Fruit fly (Drosophila melanogaster) whole organism: ENCODE data around the gene Pcif1.

Experiments
- CG8478 ChIP-seq: fragments of >200 bp; optimal IDR thresholded peaks from 2 replicates; lab custom pipeline; 2018; ENCODE audit warnings: inconsistent platforms
- Dll ChIP-seq: fragments of >200 bp; optimal IDR thresholded peaks from 2 replicates; lab custom pipeline; 2017
- EcR ChIP-seq, 2 experiments: fragments of >200 bp; optimal IDR thresholded peaks; 2 replicates each; lab custom pipeline; 2017; ENCODE audit warnings: missing biosample characterization in 2 of 2, missing genetic modification characterization in 2 of 2, missing genetic modification reagents in 2 of 2
- pan ChIP-seq: fragments of >200 bp; optimal IDR thresholded peaks from 2 replicates; lab custom pipeline; 2017
- psq ChIP-seq: fragments of >200 bp; optimal IDR thresholded peaks from 2 replicates; lab custom pipeline; 2017
- usp ChIP-seq: fragments of >200 bp; optimal IDR thresholded peaks from 2 replicates; lab custom pipeline; 2017; ENCODE audit warnings: missing biosample characterization, missing genetic modification characterization, mixed read lengths

The Pcif1 gene

dm6 chr3L:20777496-20777895, 8.5 kb downstream of the Pcif1 start:
- TF ChIP-seq usp (GFP tag; lab: Kevin White, UChicago): no peak
- TF ChIP-seq Dll (lab: Kevin White, UChicago): no peak
- TF ChIP-seq EcR (GFP tag; optimal IDR thresholded peaks at IDR 0.05; lab: Kevin White, UChicago): no peak
- TF ChIP-seq psq: no peak
- TF ChIP-seq pan (lab: Kevin White, UChicago): no peak

- TF ChIP-seq psq (no peak), pan (lab: Kevin White, UChicago) (no peak)
These were observed 13.4 kb downstream of the Pcif1 start for dm6 chr3L:20772647-20773015.

- no peak for TF ChIP-seq psq
- no peak for TF ChIP-seq CG8478 (lab: Kevin White, UChicago)
- no peak for TF ChIP-seq Dll (lab: Kevin White, UChicago)
- no peak for TF ChIP-seq pan (lab: Kevin White, UChicago)
- no peak for TF ChIP-seq usp (GFP tag; lab: Kevin White, UChicago)
- TF ChIP-seq EcR (GFP tag; optimal IDR thresholded peaks at IDR 0.05; lab: Kevin White, UChicago): no peak
These were observed 13.9 kb downstream of the Pcif1 start for dm6 chr3L:20771891-20772646.

- TF ChIP-seq Dll (lab: Kevin White, UChicago) (no peak), EcR (GFP tag; optimal IDR thresholded peaks at IDR 0.05; lab: Kevin White, UChicago) (no peak), pan (lab: Kevin White, UChicago) (no peak), usp (GFP tag; lab: Kevin White, UChicago) (no peak), psq (no peak), CG8478 (lab: Kevin White, UChicago) (no peak)
These were observed 14.8 kb downstream of the Pcif1 start, which contains the start of the genes CG4042 and Pitslre for dm6 chr3L:20771001-20771890. Gene CG4042, minus strand, starts transcription at chr3L:20771507. Gene Pitslre, plus strand, starts transcription at chr3L:20771528.

- TF ChIP-seq pan (lab: Kevin White, UChicago): no peak
- no peak for TF ChIP-seq psq
- no peak for TF ChIP-seq CG8478 (lab: Kevin White, UChicago)
- no peak for TF ChIP-seq Dll (lab: Kevin White, UChicago)
- TF ChIP-seq EcR (GFP tag; optimal IDR thresholded peaks at IDR 0.05; lab: Kevin White, UChicago): no peak
- TF ChIP-seq usp (GFP tag; lab: Kevin White, UChicago): no peak
These were observed 16.6 kb downstream of the Pcif1 start, which contains the start of the genes CG4074 and CG4186 for dm6 chr3L:20769350-20769749. Gene CG4074, minus strand, starts transcription at chr3L:20769500. Gene CG4186, plus strand, starts transcription at chr3L:20769586.

dm6 chr3L:20767227-20767626, 18.8 kb downstream of the Pcif1 start:
- TF ChIP-seq pan (lab: Kevin White, UChicago): no peak
- no peak for TF ChIP-seq usp (GFP tag; lab: Kevin White, UChicago)
- no peak for TF ChIP-seq EcR (GFP tag; optimal IDR thresholded peaks at IDR 0.05; lab: Kevin White, UChicago)

dm6 chr3L:20761482-20761881, 24.5 kb downstream of the Pcif1 start:
- TF ChIP-seq CG8478 (lab: Kevin White, UChicago) (no peak), usp (GFP tag; lab: Kevin White, UChicago) (no peak), psq (no peak), Dll (lab: Kevin White, UChicago) (no peak), pan (lab: Kevin White, UChicago) (no peak), EcR (GFP tag; optimal IDR thresholded peaks at IDR 0.05; lab: Kevin White, UChicago) (no peak)

dm6 chr3L:20758583-20758982, 27.4 kb downstream of the Pcif1 start, which contains the start of gene CG43251:
Gene CG43251, plus strand, starts transcription at chr3L:20758883.
- TF ChIP-seq pan (lab: Kevin White, UChicago) (no peak), CG8478 (lab: Kevin White, UChicago) (no peak), usp (GFP tag; lab: Kevin White, UChicago) (no peak), Dll (lab: Kevin White, UChicago) (no peak), EcR (GFP tag; optimal IDR thresholded peaks at IDR 0.05; lab: Kevin White, UChicago) (no peak), psq (no peak)

dm6 chr3L:20755585-20755984, 30.4 kb downstream of the Pcif1 start, which contains the start of gene CG33912:
Gene CG33912, minus strand, starts transcription at chr3L:20755685.
- no peak for TF ChIP-seq pan (lab: Kevin White, UChicago)
- TF ChIP-seq psq: no peak
- no peak for TF ChIP-seq usp (GFP tag; lab: Kevin White, UChicago)
- TF ChIP-seq CG8478 (lab: Kevin White, UChicago): no peak
- TF ChIP-seq EcR (GFP tag; optimal IDR thresholded peaks at IDR 0.05; lab: Kevin White, UChicago): no peak
- TF ChIP-seq Dll (lab: Kevin White, UChicago): no peak

- TF ChIP-seq Dll (lab: Kevin White, UChicago): no peak
- TF ChIP-seq usp (GFP tag; lab: Kevin White, UChicago): no peak
- no peak for TF ChIP-seq EcR (GFP tag; optimal IDR thresholded peaks at IDR 0.05; lab: Kevin White, UChicago)
- no peak for TF ChIP-seq psq
- TF ChIP-seq pan (lab: Kevin White, UChicago): no peak
- TF ChIP-seq CG8478 (lab: Kevin White, UChicago): no peak
These were observed 33.0 kb downstream of the Pcif1 start for dm6 chr3L:20752964-20753363.

- TF ChIP-seq psq (no peak), usp (GFP tag; lab: Kevin White, UChicago) (no peak), EcR (GFP tag; optimal IDR thresholded peaks at IDR 0.05; lab: Kevin White, UChicago) (no peak), Dll (lab: Kevin White, UChicago) (no peak), pan (lab: Kevin White, UChicago) (no peak)
These were observed 35.6 kb downstream of the Pcif1 start for dm6 chr3L:20750391-20750790.
